Fruit fly (Drosophila melanogaster) whole organism, adult: ENCODE data around the gene Sfp84E.

Experiments used
- CG33017 ChIP-seq: fragments of 200-800 bp; sonication (Bioruptor generic); optimal IDR thresholded peaks from 2 replicates; lab custom pipeline; 2018; ENCODE audit warnings: missing biosample characterization, mild to moderate bottlenecking, missing genetic modification characterization, moderate library complexity
- CG7045 ChIP-seq: fragments of 200-800 bp; sonication (Bioruptor generic); optimal IDR thresholded peaks from 2 replicates; lab custom pipeline; 2017; ENCODE audit warnings: missing biosample characterization, mild to moderate bottlenecking, missing genetic modification characterization
- CG7101 ChIP-seq: fragments of 200-800 bp; sonication (Bioruptor generic); optimal IDR thresholded peaks from 2 replicates; lab custom pipeline; 2018; ENCODE audit warnings: missing biosample characterization, mild to moderate bottlenecking, missing genetic modification characterization, moderate library complexity
- Hr96 ChIP-seq: fragments of 200-800 bp; sonication (Bioruptor generic); optimal IDR thresholded peaks from 2 replicates; lab custom pipeline; 2016; ENCODE audit warnings: missing biosample characterization, missing genetic modification characterization
- cnc ChIP-seq, 2 experiments: fragments of >200 bp; optimal IDR thresholded peaks; 2 replicates each; lab custom pipeline; 2017
- ovo ChIP-seq: fragments of 200-800 bp; sonication (Bioruptor generic); optimal IDR thresholded peaks from 2 replicates; lab custom pipeline; 2016; ENCODE audit warnings: missing biosample characterization, missing genetic modification characterization

- TF ChIP-seq Hr96 (GFP tag; lab: Kevin White, UChicago) = no peak
- no peak for TF ChIP-seq CG33017 (tag; lab: Kevin White, UChicago)
- no peak for TF ChIP-seq cnc (optimal IDR thresholded peaks at IDR 0.05; lab: Kevin White, UChicago)
- no peak for TF ChIP-seq ovo (GFP tag; lab: Kevin White, UChicago)
- no peak for TF ChIP-seq CG7045 (GFP tag; lab: Kevin White, UChicago)
- TF ChIP-seq CG7101 (tag; lab: Kevin White, UChicago) = no peak
Observed at dm6 chr3R:7994629-7995028, 14.5 kb upstream of the Sfp84E start.
